Worm (Caenorhabditis elegans): ENCODE measurements around the gene C46A5.1.
A peak's percentile ranks its signal among the peaks of the same experiment; 100 is the strongest.

Gene C46A5.1

ce11 chrIV:7789521-7789949 lies 25.8 kb downstream of the C46A5.1 start, which contains the start of gene imp-3 (continued):
- peak; percentile 61 for TF ChIP-seq sma-3 (GFP tag; optimal IDR thresholded peaks at IDR 0.05)

ce11 chrIV:7790151-7790691 lies 26.5 kb downstream of the C46A5.1 start:
- TF ChIP-seq sma-3 (GFP tag; optimal IDR thresholded peaks at IDR 0.05) (no peak), mdl-1 (tag; optimal IDR thresholded peaks at IDR 0.05) (no peak), nhr-129 (tag; optimal IDR thresholded peaks at IDR 0.05) (no peak), lin-39 (tag; optimal IDR thresholded peaks at IDR 0.05) (no peak), snpc-4 (tag; optimal IDR thresholded peaks at IDR 0.05) (no peak), aly-2 (tag; optimal IDR thresholded peaks at IDR 0.05) (no peak), gmeb-1 (tag; optimal IDR thresholded peaks at IDR 0.05) (no peak), unc-55 (GFP tag; optimal IDR thresholded peaks at IDR 0.05) (no peak), R02D3.7 (tag; optimal IDR thresholded peaks at IDR 0.05) (no peak), nhr-237 (tag; optimal IDR thresholded peaks at IDR 0.05) (no peak), nhr-10 (tag; optimal IDR thresholded peaks at IDR 0.05) (no peak), lin-11 (tag; optimal IDR thresholded peaks at IDR 0.05) (no peak)

- no peak for TF ChIP-seq nhr-12 (tag; optimal IDR thresholded peaks at IDR 0.05)
- no peak for TF ChIP-seq unc-62 (GFP tag; optimal IDR thresholded peaks at IDR 0.05)
- no peak for TF ChIP-seq nhr-23 (tag; optimal IDR thresholded peaks at IDR 0.05)
- TF ChIP-seq C34F6.9 (tag; optimal IDR thresholded peaks at IDR 0.05) = peak; percentile 90
- peak; percentile 65 for TF ChIP-seq ceh-16 (tag; optimal IDR thresholded peaks at IDR 0.05)
- peak; percentile 91 for TF ChIP-seq crh-2 (tag; optimal IDR thresholded peaks at IDR 0.05)
- TF ChIP-seq F13H6.1 (tag; optimal IDR thresholded peaks at IDR 0.05) = peak; percentile 76
- peak; percentile 86 for TF ChIP-seq ztf-4 (tag; optimal IDR thresholded peaks at IDR 0.05)
- TF ChIP-seq skn-1 (tag; optimal IDR thresholded peaks at IDR 0.05) = peak; percentile 66
- TF ChIP-seq nhr-11 (tag; optimal IDR thresholded peaks at IDR 0.05) = no peak
- peak; percentile 39 for TF ChIP-seq fos-1 (tag; optimal IDR thresholded peaks at IDR 0.05)
- peak; percentile 96 to 99 for TF ChIP-seq lsy-2 (tag; optimal IDR thresholded peaks at IDR 0.05)
- peak; percentile 36 for TF ChIP-seq zag-1 (tag; optimal IDR thresholded peaks at IDR 0.05)
- TF ChIP-seq R02D3.7 (tag; optimal IDR thresholded peaks at IDR 0.05) = peak; percentile 4
- peak; percentile 48 for TF ChIP-seq sem-4 (tag; optimal IDR thresholded peaks at IDR 0.05)
- peak; percentile 93 for TF ChIP-seq lin-13 (GFP tag; optimal IDR thresholded peaks at IDR 0.05)
- no peak for TF ChIP-seq unc-39 (tag; optimal IDR thresholded peaks at IDR 0.05)
- peak; percentile 94 for TF ChIP-seq lin-11 (tag; optimal IDR thresholded peaks at IDR 0.05)
- peak; percentile 66 for TF ChIP-seq ZK546.5 (tag; optimal IDR thresholded peaks at IDR 0.05)
- TF ChIP-seq nhr-129 (tag; optimal IDR thresholded peaks at IDR 0.05) = peak; percentile 95
- TF ChIP-seq peb-1 (tag; optimal IDR thresholded peaks at IDR 0.05) = no peak
- peak; percentile 74 for TF ChIP-seq sma-9 (GFP tag; optimal IDR thresholded peaks at IDR 0.05)
- no peak for TF ChIP-seq sma-9 (tag; optimal IDR thresholded peaks at IDR 0.05)
- peak; percentile 88 for TF ChIP-seq gmeb-1 (tag; optimal IDR thresholded peaks at IDR 0.05)
- no peak for TF ChIP-seq elt-1 (tag; optimal IDR thresholded peaks at IDR 0.05)
- TF ChIP-seq aly-2 (tag; optimal IDR thresholded peaks at IDR 0.05) = no peak
- TF ChIP-seq sma-3 (GFP tag; optimal IDR thresholded peaks at IDR 0.05) = peak; percentile 82
- TF ChIP-seq lin-39 (tag; optimal IDR thresholded peaks at IDR 0.05) = peak; percentile 55
- peak; percentile 59 for TF ChIP-seq ceh-82 (tag; optimal IDR thresholded peaks at IDR 0.05)
- TF ChIP-seq nhr-237 (tag; optimal IDR thresholded peaks at IDR 0.05) = no peak
- TF ChIP-seq ama-1 (optimal IDR thresholded peaks at IDR 0.05) = peak; percentile 67
- TF ChIP-seq egl-27 (tag; optimal IDR thresholded peaks at IDR 0.05) = peak; percentile 18
- TF ChIP-seq dmd-4 (tag; optimal IDR thresholded peaks at IDR 0.05) = no peak
- TF ChIP-seq nhr-6 (tag; optimal IDR thresholded peaks at IDR 0.05) = peak; percentile 64
- no peak for TF ChIP-seq nhr-10 (tag; optimal IDR thresholded peaks at IDR 0.05)
- peak; percentile 67 for TF ChIP-seq nhr-21 (tag; optimal IDR thresholded peaks at IDR 0.05)
- peak; percentile 71 for TF ChIP-seq nhr-25 (tag; optimal IDR thresholded peaks at IDR 0.05)
- peak; percentile 71 for TF ChIP-seq snpc-4 (tag; optimal IDR thresholded peaks at IDR 0.05)
- TF ChIP-seq ztf-11 (tag; optimal IDR thresholded peaks at IDR 0.05) = no peak
- TF ChIP-seq ztf-1 (GFP tag; conservative IDR thresholded peaks at IDR 0.05) = no peak
- TF ChIP-seq mdl-1 (tag; optimal IDR thresholded peaks at IDR 0.05) = peak in 1 of 2 experiments; percentile 62
- no peak for TF ChIP-seq elt-3 (tag; optimal IDR thresholded peaks at IDR 0.05)
- no peak for TF ChIP-seq Y55F3AM.14 (GFP tag; optimal IDR thresholded peaks at IDR 0.05)
- TF ChIP-seq unc-55 (GFP tag; optimal IDR thresholded peaks at IDR 0.05) = peak; percentile 97
- TF ChIP-seq alr-1 (tag; optimal IDR thresholded peaks at IDR 0.05) = peak; percentile 80
- no peak for TF ChIP-seq mbf-1 (tag; optimal IDR thresholded peaks at IDR 0.05)
- peak; percentile 14 for TF ChIP-seq blmp-1 (tag; optimal IDR thresholded peaks at IDR 0.05; ENCODE audit: insufficient read depth)
Measured at ce11 chrIV:7790801-7791588, 27.3 kb downstream of the C46A5.1 start, which contains the start of gene rsp-6. Gene rsp-6 (minus strand): TSS chrIV:7791229.
